Fruit fly (Drosophila melanogaster): ENCODE data around the gene CG18476.

The CG18476 gene

dm6 chr3R:11673955-11674663, 3.8 kb downstream of the CG18476 start, which contains the start of gene CG14715 (continued):
- TF ChIP-seq CG4404 (GFP tag; IDR thresholded peaks at IDR 0.05) (no peak), cwo (GFP tag; optimal IDR thresholded peaks at IDR 0.05) (no peak), CG6689 (GFP tag; IDR thresholded peaks at IDR 0.05) (peak; percentile 70), unc-4 (GFP tag; IDR thresholded peaks at IDR 0.05; ENCODE audit: partially characterized antibody) (peak; percentile 51; the same call in 1 of the 2 replicates), E2f1 (GFP tag; IDR thresholded peaks at IDR 0.05) (peak; percentile 57), Dad (GFP tag; optimal IDR thresholded peaks at IDR 0.05) (peak; percentile 29), Ets65A (GFP tag) (peak; percentile 85), CG10462 (GFP tag; optimal IDR thresholded peaks at IDR 0.05) (no peak), pum (GFP tag; optimal IDR thresholded peaks at IDR 0.05) (peak; percentile 37), CG13123 (GFP tag; optimal IDR thresholded peaks at IDR 0.05) (no peak), Ada2b (GFP tag; IDR thresholded peaks at IDR 0.05) (no peak), CG2120 (GFP tag; optimal IDR thresholded peaks at IDR 0.05) (peak; percentile 67), Lim3 (GFP tag; IDR thresholded peaks at IDR 0.05) (no peak), bcd (GFP tag; optimal IDR thresholded peaks at IDR 0.05) (peak; percentile 25), repo (GFP tag; optimal IDR thresholded peaks at IDR 0.05) (no peak), org-1 (GFP tag; optimal IDR thresholded peaks at IDR 0.05) (no peak), ssp (GFP tag; IDR thresholded peaks at IDR 0.05) (peak; percentile 88), lola (GFP tag; optimal IDR thresholded peaks at IDR 0.05) (peak in 1 of 3 experiments; percentile 51), dmrt11E (tag; optimal IDR thresholded peaks at IDR 0.05) (peak; percentile 35), ci (GFP tag; IDR thresholded peaks at IDR 0.05) (no peak), tgo (GFP tag; IDR thresholded peaks at IDR 0.05) (peak; percentile 69), ttk (GFP tag; IDR thresholded peaks at IDR 0.05) (peak; percentile 45; the same call in 1 of the 2 replicates), lab (GFP tag; optimal IDR thresholded peaks at IDR 0.05) (no peak), CG11560 (tag; IDR thresholded peaks at IDR 0.05) (no peak), Trl (optimal IDR thresholded peaks at IDR 0.05) (no peak), Trl (GFP tag; optimal IDR thresholded peaks at IDR 0.05) (no peak), CG6854 (GFP tag; optimal IDR thresholded peaks at IDR 0.05) (no peak), insv (GFP tag; optimal IDR thresholded peaks at IDR 0.05) (no peak), Vsx1 (GFP tag; optimal IDR thresholded peaks at IDR 0.05) (no peak), kni (GFP tag; optimal IDR thresholded peaks at IDR 0.05) (no peak), Atf6 (GFP tag; IDR thresholded peaks at IDR 0.05) (peak; percentile 34; the same call in 1 of the 2 replicates), pfk (GFP tag; optimal IDR thresholded peaks at IDR 0.05) (no peak), CG42726 (GFP tag; IDR thresholded peaks at IDR 0.05; ENCODE audit: partially characterized antibody) (no peak), CG8924 (tag; optimal IDR thresholded peaks at IDR 0.05) (peak; percentile 17), al (GFP tag; IDR thresholded peaks at IDR 0.05) (0 out of 2 replicates have a peak, but pooled peaks have one; percentile 19), Side (GFP tag; optimal IDR thresholded peaks at IDR 0.05) (peak; percentile 39), CG2712 (tag; optimal IDR thresholded peaks at IDR 0.05) (peak; percentile 58), Nf-YA (GFP tag; IDR thresholded peaks at IDR 0.05) (no peak), CG17612 (GFP tag; IDR thresholded peaks at IDR 0.05) (no peak), gsb-n (tag; optimal IDR thresholded peaks at IDR 0.05) (no peak)

dm6 chr3R:11671784-11672183, 6.1 kb downstream of the CG18476 start:
- TF ChIP-seq pho (GFP tag; optimal IDR thresholded peaks at IDR 0.05) (no peak), CG7839 (tag; optimal IDR thresholded peaks at IDR 0.05) (no peak), Atf-2 (GFP tag; optimal IDR thresholded peaks at IDR 0.05) (no peak), Ets65A (GFP tag) (peak; percentile 83), al (GFP tag; IDR thresholded peaks at IDR 0.05) (no peak), Rfx (GFP tag; IDR thresholded peaks at IDR 0.05) (no peak), CG32767 (GFP tag; IDR thresholded peaks at IDR 0.05) (no peak), CG2678 (tag; optimal IDR thresholded peaks at IDR 0.05) (no peak), slbo (GFP tag; IDR thresholded peaks at IDR 0.05) (0 out of 2 replicates have a peak, but pooled peaks have one; percentile 5), emc (GFP tag; optimal IDR thresholded peaks at IDR 0.05) (peak; percentile 5), Hmr (GFP tag; optimal IDR thresholded peaks at IDR 0.05) (no peak), az2 (GFP tag; optimal IDR thresholded peaks at IDR 0.05) (no peak), Hsf (GFP tag; optimal IDR thresholded peaks at IDR 0.05) (no peak), CG34224 (GFP tag; IDR thresholded peaks at IDR 0.05; ENCODE audit: partially characterized antibody) (no peak), D19A (tag; optimal IDR thresholded peaks at IDR 0.05) (peak; percentile 79)
